Fruit fly (Drosophila melanogaster) whole organism, embryonic: ENCODE data around the gene RpL36.

Experiments
- Abd-B ChIP-seq: fragments of 200-800 bp; sonication (Bioruptor generic); optimal IDR thresholded peaks from 2 replicates; lab custom pipeline; 2018; ENCODE audit warnings: missing biosample characterization, mild to moderate bottlenecking, missing genetic modification characterization, moderate library complexity
- Atf-2 ChIP-seq: fragments of 200-800 bp; sonication (Bioruptor generic); optimal IDR thresholded peaks from 2 replicates; lab custom pipeline; 2016; ENCODE audit warnings: missing biosample characterization, missing genetic modification characterization
- Bgb ChIP-seq: fragments of 200-800 bp; sonication (Bioruptor generic); IDR thresholded peaks from 2 replicates; pipeline ENCODE4 v1.3.6; 2022; ENCODE audit warnings: missing biosample characterization, missing genetic modification characterization; ENCODE audit not compliant: partially characterized antibody
- Blimp-1 ChIP-seq: fragments of 200-800 bp; sonication (Bioruptor generic); optimal IDR thresholded peaks from 3 replicates; lab custom pipeline; 2018; ENCODE audit warnings: missing biosample characterization, missing genetic modification characterization, mild to moderate bottlenecking, moderate library complexity, missing genetic modification reagents
- CG10321 ChIP-seq: fragments of 200-800 bp; sonication (Bioruptor generic); IDR thresholded peaks from 2 replicates; pipeline ENCODE4 v1.3.6; 2022; ENCODE audit warnings: missing biosample characterization, missing genetic modification characterization
- CG10543 ChIP-seq: fragments of 200-800 bp; sonication (Bioruptor generic); optimal IDR thresholded peaks from 3 replicates; lab custom pipeline; 2017; ENCODE audit warnings: missing biosample characterization, mild to moderate bottlenecking, missing genetic modification characterization, moderate library complexity
- CG10959 ChIP-seq: fragments of 200-800 bp; sonication (Bioruptor generic); IDR thresholded peaks from 2 replicates; pipeline ENCODE4 v1.3.6; 2022; ENCODE audit warnings: missing biosample characterization, missing genetic modification characterization
- CG11247 ChIP-seq: fragments of 200-800 bp; sonication (Bioruptor generic); IDR thresholded peaks from 2 replicates; pipeline ENCODE4 v1.3.6; 2022; ENCODE audit warnings: missing biosample characterization, missing genetic modification characterization
- CG12071 ChIP-seq: fragments of 200-800 bp; sonication (Bioruptor generic); optimal IDR thresholded peaks from 3 replicates; lab custom pipeline; 2018; ENCODE audit warnings: missing biosample characterization, mild to moderate bottlenecking, missing genetic modification characterization
- CG12104 ChIP-seq: fragments of 200-800 bp; sonication (Bioruptor generic); optimal IDR thresholded peaks from 3 replicates; lab custom pipeline; 2016; ENCODE audit warnings: missing biosample characterization, missing genetic modification characterization
- CG12659 ChIP-seq: fragments of 200-800 bp; sonication (Bioruptor generic); optimal IDR thresholded peaks from 3 replicates; lab custom pipeline; 2017; ENCODE audit warnings: mild to moderate bottlenecking, missing biosample characterization, missing genetic modification reagents, missing genetic modification characterization
- CG1647 ChIP-seq: fragments of 200-800 bp; sonication (Bioruptor generic); optimal IDR thresholded peaks from 3 replicates; lab custom pipeline; 2016; ENCODE audit warnings: missing biosample characterization, missing genetic modification characterization
- CG16863 ChIP-seq: fragments of 200-800 bp; sonication (Bioruptor generic); optimal IDR thresholded peaks from 3 replicates; lab custom pipeline; 2016; ENCODE audit warnings: missing biosample characterization, missing genetic modification characterization
- CG2129 ChIP-seq: fragments of 200-800 bp; sonication (Bioruptor generic); IDR thresholded peaks from 2 replicates; pipeline ENCODE4 v1.3.6; 2022; ENCODE audit warnings: missing biosample characterization, missing genetic modification characterization; ENCODE audit not compliant: partially characterized antibody
- CG32772 ChIP-seq: fragments of 200-800 bp; sonication (Bioruptor generic); IDR thresholded peaks from 2 replicates; pipeline ENCODE4 v1.3.6; 2022; ENCODE audit warnings: missing biosample characterization, missing genetic modification characterization
- CG4328 ChIP-seq: fragments of 200-800 bp; sonication (Bioruptor generic); optimal IDR thresholded peaks from 3 replicates; lab custom pipeline; 2017; ENCODE audit warnings: missing biosample characterization, missing genetic modification reagents, missing genetic modification characterization
- CG5180 ChIP-seq: fragments of 200-800 bp; sonication (Bioruptor generic); optimal IDR thresholded peaks from 3 replicates; lab custom pipeline; 2017; ENCODE audit warnings: missing biosample characterization, missing genetic modification characterization, mild to moderate bottlenecking, moderate library complexity, missing genetic modification reagents
- CG9932 ChIP-seq: fragments of 200-800 bp; sonication (Bioruptor generic); IDR thresholded peaks from 2 replicates; pipeline ENCODE4 v1.3.6; 2022; ENCODE audit warnings: missing biosample characterization, missing genetic modification characterization
- D19B ChIP-seq: fragments of 200-800 bp; sonication (Bioruptor generic); optimal IDR thresholded peaks from 2 replicates; lab custom pipeline; 2017; ENCODE audit warnings: missing biosample characterization, mild to moderate bottlenecking, missing genetic modification characterization
- Gug ChIP-seq: fragments of 200-800 bp; sonication (Bioruptor generic); IDR thresholded peaks from 4 replicates; pipeline ENCODE4 v1.3.6; 2022; ENCODE audit warnings: missing biosample characterization, missing genetic modification characterization
- HLH4C ChIP-seq: fragments of 200-800 bp; sonication (Bioruptor generic); IDR thresholded peaks from 3 replicates; pipeline ENCODE4 v1.3.6; 2022; ENCODE audit warnings: missing biosample characterization, missing genetic modification characterization; ENCODE audit not compliant: partially characterized antibody
- Hand ChIP-seq: fragments of 200-800 bp; sonication (Bioruptor generic); optimal IDR thresholded peaks from 2 replicates; lab custom pipeline; 2017; ENCODE audit warnings: mild to moderate bottlenecking, missing biosample characterization, missing genetic modification reagents, missing genetic modification characterization
- Mes4 ChIP-seq: fragments of 200-800 bp; sonication (Bioruptor generic); optimal IDR thresholded peaks from 2 replicates; lab custom pipeline; 2016; ENCODE audit warnings: missing biosample characterization, missing genetic modification characterization
- NK7.1 ChIP-seq: fragments of 200-800 bp; sonication (Bioruptor generic); optimal IDR thresholded peaks from 3 replicates; lab custom pipeline; 2016; ENCODE audit warnings: missing biosample characterization, missing genetic modification characterization
- Neu2 ChIP-seq: fragments of 200-800 bp; sonication (Bioruptor generic); optimal IDR thresholded peaks from 3 replicates; lab custom pipeline; 2016; ENCODE audit warnings: missing biosample characterization, missing genetic modification characterization, borderline replicate concordance
- Scr ChIP-seq: fragments of 200-800 bp; sonication (Bioruptor generic); IDR thresholded peaks from 2 replicates; pipeline ENCODE4 v1.3.6; 2022; ENCODE audit warnings: missing biosample characterization, missing genetic modification characterization; ENCODE audit not compliant: partially characterized antibody
- Sox100B ChIP-seq: fragments of 200-800 bp; sonication (Bioruptor generic); optimal IDR thresholded peaks from 3 replicates; lab custom pipeline; 2018; ENCODE audit warnings: missing biosample characterization, mild to moderate bottlenecking, missing genetic modification characterization
- YL-1 ChIP-seq: fragments of 200-800 bp; sonication (Bioruptor generic); optimal IDR thresholded peaks from 3 replicates; lab custom pipeline; 2017; ENCODE audit warnings: missing biosample characterization, mild to moderate bottlenecking, missing genetic modification characterization
- ab ChIP-seq: fragments of 200-800 bp; sonication (Bioruptor generic); optimal IDR thresholded peaks from 2 replicates; lab custom pipeline; 2016; ENCODE audit warnings: missing biosample characterization, missing genetic modification characterization
- chinmo ChIP-seq: fragments of 200-800 bp; sonication (Bioruptor generic); IDR thresholded peaks from 4 replicates; pipeline ENCODE4 v1.3.6; 2022; ENCODE audit warnings: missing biosample characterization, missing genetic modification characterization; ENCODE audit not compliant: partially characterized antibody
- crc ChIP-seq: fragments of 200-800 bp; sonication (Bioruptor generic); optimal IDR thresholded peaks from 2 replicates; lab custom pipeline; 2016; ENCODE audit warnings: missing biosample characterization, missing genetic modification characterization
- crp ChIP-seq, 2 experiments: fragments of 200-800 bp; sonication (Bioruptor generic); optimal IDR thresholded peaks; 2 replicates in 1 of 2; 3 replicates in 1 of 2; lab custom pipeline; 2017; ENCODE audit warnings: missing biosample characterization in 2 of 2, missing genetic modification characterization in 2 of 2, mild to moderate bottlenecking in 1 of 2, moderate library complexity in 1 of 2
- dmrt11E ChIP-seq: fragments of 200-800 bp; sonication (Bioruptor generic); optimal IDR thresholded peaks from 3 replicates; lab custom pipeline; 2018; ENCODE audit warnings: missing biosample characterization, mild to moderate bottlenecking, missing genetic modification characterization, moderate library complexity
- dpn ChIP-seq, 2 experiments: fragments of 200-800 bp; sonication (Bioruptor generic); optimal IDR thresholded peaks; 3 replicates each; lab custom pipeline; 2016; ENCODE audit warnings: missing biosample characterization in 2 of 2, missing genetic modification characterization in 2 of 2
- dysf ChIP-seq: fragments of 200-800 bp; sonication (Bioruptor generic); IDR thresholded peaks from 3 replicates; pipeline ENCODE4 v1.3.6; 2022; ENCODE audit warnings: missing biosample characterization, missing genetic modification characterization
- kni ChIP-seq: fragments of 200-800 bp; sonication (Bioruptor generic); optimal IDR thresholded peaks from 3 replicates; lab custom pipeline; 2017; ENCODE audit warnings: mild to moderate bottlenecking, missing biosample characterization, missing genetic modification reagents, missing genetic modification characterization
- knrl ChIP-seq: fragments of 200-800 bp; sonication (Bioruptor generic); IDR thresholded peaks from 3 replicates; pipeline ENCODE4 v1.3.6; 2022; ENCODE audit warnings: missing biosample characterization, missing genetic modification characterization; ENCODE audit not compliant: partially characterized antibody
- lmd ChIP-seq: fragments of 200-800 bp; sonication (Bioruptor generic); IDR thresholded peaks from 2 replicates; pipeline ENCODE4 v1.3.6; 2022; ENCODE audit warnings: missing biosample characterization, missing genetic modification characterization
- nom ChIP-seq: fragments of 200-800 bp; sonication (Bioruptor generic); optimal IDR thresholded peaks from 2 replicates; lab custom pipeline; 2017; ENCODE audit warnings: missing biosample characterization, missing genetic modification characterization, mild to moderate bottlenecking, moderate library complexity, missing genetic modification reagents
- oc ChIP-seq: fragments of 200-800 bp; sonication (Bioruptor generic); optimal IDR thresholded peaks from 2 replicates; lab custom pipeline; 2018; ENCODE audit warnings: missing biosample characterization, mild to moderate bottlenecking, missing genetic modification characterization, moderate library complexity
- org-1 ChIP-seq: fragments of 200-800 bp; sonication (Bioruptor generic); optimal IDR thresholded peaks from 2 replicates; lab custom pipeline; 2017; ENCODE audit warnings: missing biosample characterization, missing genetic modification characterization
- p53 ChIP-seq: fragments of 200-800 bp; sonication (Bioruptor generic); optimal IDR thresholded peaks from 2 replicates; lab custom pipeline; 2016; ENCODE audit warnings: missing biosample characterization, missing genetic modification characterization
- pho ChIP-seq: fragments of 200-800 bp; sonication (Bioruptor generic); optimal IDR thresholded peaks from 2 replicates; lab custom pipeline; 2016; ENCODE audit warnings: missing biosample characterization, missing genetic modification characterization
- prd ChIP-seq, 3 experiments: fragments of >200 bp in 2 of 3; fragments of 200-800 bp in 1 of 3; sonication (Bioruptor generic) in 1 of 3; optimal IDR thresholded peaks in 2 of 3; IDR thresholded peaks in 1 of 3; 2 replicates in 2 of 3; 3 replicates in 1 of 3; pipeline versions ENCODE4 v1.3.6 to Lab custom; 2017 to 2022; ENCODE audit warnings: missing biosample characterization in 1 of 3, missing genetic modification characterization in 1 of 3
- psq ChIP-seq: fragments of 200-800 bp; sonication (Bioruptor generic); optimal IDR thresholded peaks from 2 replicates; lab custom pipeline; 2017; ENCODE audit warnings: missing biosample characterization, missing genetic modification characterization
- repo ChIP-seq: fragments of 200-800 bp; sonication (Bioruptor generic); optimal IDR thresholded peaks from 2 replicates; lab custom pipeline; 2016; ENCODE audit warnings: missing biosample characterization, missing genetic modification characterization
- sens-2 ChIP-seq: fragments of 200-800 bp; sonication (Bioruptor generic); IDR thresholded peaks from 2 replicates; pipeline ENCODE4 v1.3.6; 2022; ENCODE audit warnings: missing biosample characterization, missing genetic modification characterization
- ssp ChIP-seq: fragments of 200-800 bp; sonication (Bioruptor generic); IDR thresholded peaks from 2 replicates; pipeline ENCODE4 v1.3.6; 2022; ENCODE audit warnings: missing biosample characterization, missing genetic modification characterization
- tll ChIP-seq, 2 experiments: fragments of 200-800 bp in 1 of 2; fragments of >200 bp in 1 of 2; sonication (Bioruptor generic) in 1 of 2; optimal IDR thresholded peaks; 2 replicates each; lab custom pipeline; 2017 to 2019; ENCODE audit warnings: missing biosample characterization in 2 of 2, missing genetic modification characterization in 2 of 2, mild to moderate bottlenecking in 1 of 2, moderate library complexity in 1 of 2
- wor ChIP-seq: fragments of 200-800 bp; sonication (Bioruptor generic); IDR thresholded peaks from 2 replicates; pipeline ENCODE4 v1.3.6; 2022; ENCODE audit warnings: missing biosample characterization, missing genetic modification characterization

The RpL36 gene

DNA sequence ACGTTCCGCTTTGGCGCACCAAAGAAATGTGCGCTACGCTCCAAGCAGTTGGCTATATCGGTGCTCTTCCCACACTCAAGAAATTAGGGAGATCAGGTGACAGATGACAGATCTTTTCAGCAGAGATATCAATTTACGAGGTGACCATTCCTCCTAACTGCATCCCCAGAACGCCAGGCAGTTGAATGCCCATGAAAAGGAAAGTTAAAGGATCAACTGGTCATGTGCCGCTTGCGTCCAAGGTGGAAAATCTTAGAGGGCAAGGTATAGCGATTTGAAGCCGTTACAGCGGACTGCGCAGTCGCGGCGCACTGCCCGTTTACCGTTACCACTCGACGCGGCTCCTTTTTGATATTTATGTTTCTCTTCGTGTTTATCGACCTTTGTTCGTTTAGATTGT lies 10.7 kb downstream of the RpL36 start (continued):
- TF ChIP-seq YL-1 (GFP tag; lab: Kevin White, UChicago) (no peak), prd (optimal IDR thresholded peaks at IDR 0.05; lab: Kevin White, UChicago) (no peak), prd (GFP tag; IDR thresholded peaks at IDR 0.05; lab: Robert Waterston, UW) (no peak; the same call in 2 of the 3 replicates), CG12659 (peak; percentile 3), CG2129 (no peak), ssp (GFP tag; lab: Robert Waterston, UW) (no peak), kni (GFP tag; lab: Kevin White, UChicago) (no peak), CG9932 (GFP tag; lab: Robert Waterston, UW) (no peak), D19B (peak; percentile 9), Blimp-1 (no peak), Neu2 (GFP tag; lab: Kevin White, UChicago) (no peak), pho (GFP tag; lab: Kevin White, UChicago) (no peak), CG10959 (GFP tag; lab: Robert Waterston, UW) (no peak), dpn (GFP tag; optimal IDR thresholded peaks at IDR 0.05; lab: Kevin White, UChicago) (peak; percentile 16 to 46), knrl (GFP tag; lab: Robert Waterston, UW) (no peak), Gug (GFP tag; lab: Robert Waterston, UW) (no peak), CG10543 (no peak), CG11247 (GFP tag; lab: Robert Waterston, UW) (no peak), CG1647 (no peak), CG5180 (peak; percentile 3), Abd-B (GFP tag; lab: Kevin White, UChicago) (no peak), CG32772 (GFP tag; lab: Robert Waterston, UW) (no peak), CG10321 (GFP tag; lab: Robert Waterston, UW) (no peak), NK7.1 (GFP tag; lab: Kevin White, UChicago) (no peak), Scr (no peak), Sox100B (peak; percentile 48), org-1 (GFP tag; lab: Kevin White, UChicago) (peak; percentile 20), dmrt11E (tag; lab: Kevin White, UChicago) (no peak), CG16863 (GFP tag; lab: Kevin White, UChicago) (peak; percentile 9), crc (GFP tag; lab: Kevin White, UChicago) (no peak), oc (tag; lab: Kevin White, UChicago) (no peak), wor (GFP tag; lab: Robert Waterston, UW) (no peak), lmd (GFP tag; lab: Robert Waterston, UW) (peak; percentile 63), crp (GFP tag; optimal IDR thresholded peaks at IDR 0.05; lab: Kevin White, UChicago) (no peak), nom (no peak), CG12071 (no peak), Hand (GFP tag; lab: Kevin White, UChicago) (no peak), CG4328 (GFP tag; lab: Kevin White, UChicago) (no peak), ab (GFP tag; lab: Kevin White, UChicago) (no peak), p53 (GFP tag; lab: Kevin White, UChicago) (no peak), chinmo (GFP tag; lab: Robert Waterston, UW) (0 out of 4 replicates have a peak, but pooled peaks have one; percentile 35), psq (GFP tag; lab: Kevin White, UChicago) (peak; percentile 18), Mes4 (peak; percentile 40), tll (GFP tag; optimal IDR thresholded peaks at IDR 0.05; lab: Kevin White, UChicago) (no peak), Bgb (GFP tag; lab: Robert Waterston, UW) (no peak), dysf (GFP tag; lab: Robert Waterston, UW) (peak; percentile 62), Atf-2 (no peak), sens-2 (GFP tag; lab: Robert Waterston, UW) (no peak), repo (GFP tag; lab: Kevin White, UChicago) (no peak), CG12104 (GFP tag; lab: Kevin White, UChicago) (no peak), HLH4C (GFP tag; lab: Robert Waterston, UW) (no peak)
